Worm (Caenorhabditis elegans) whole organism, L4 larva: ENCODE data around the gene T04H1.5.

Source experiments
- F26F4.8 ChIP-seq: fragments of 200-800 bp; sonication (Bioruptor generic); conservative IDR thresholded peaks from 2 replicates; pipeline ENCODE4 v1.3.6; 2022; ENCODE audit warnings: missing genetic modification characterization, missing compliant biosample characterization
- F44E2.7 ChIP-seq: fragments of 200-800 bp; sonication (Bioruptor generic); IDR thresholded peaks from 2 replicates; pipeline ENCODE4 v2.1.2; 2022; ENCODE audit warnings: missing genetic modification characterization, missing compliant biosample characterization
- F49E8.2 ChIP-seq: sonication (generic microtip); optimal IDR thresholded peaks from 2 replicates; lab custom pipeline; 2016; ENCODE audit warnings: missing compliant biosample characterization, mild to moderate bottlenecking, missing genetic modification characterization, borderline replicate concordance
- Y48G9A.11 ChIP-seq: fragments of 200-800 bp; sonication (Bioruptor generic); IDR thresholded peaks from 2 replicates; pipeline ENCODE4 v1.3.6; 2022; ENCODE audit warnings: missing genetic modification reagents, missing genetic modification characterization, missing compliant biosample characterization
- aha-1 ChIP-seq: fragments of 150-350 bp; peaks from one replicate; lab custom pipeline; 2014; ENCODE audit warnings: missing biosample characterization, missing genetic modification characterization
- ceh-20 ChIP-seq: fragments of 200-800 bp; sonication (Bioruptor generic); IDR thresholded peaks from 2 replicates; pipeline ENCODE4 v1.3.6; 2022; ENCODE audit warnings: missing genetic modification reagents, missing genetic modification characterization, missing compliant biosample characterization
- ces-1 ChIP-seq: fragments of 150-350 bp; sonication (generic microtip); optimal IDR thresholded peaks from 4 replicates; lab custom pipeline; 2014; ENCODE audit warnings: missing biosample characterization, missing genetic modification reagents, missing genetic modification characterization
- cey-2 ChIP-seq: sonication (generic microtip); optimal IDR thresholded peaks from 3 replicates; lab custom pipeline; 2017; ENCODE audit warnings: missing genetic modification characterization, mild to moderate bottlenecking, missing compliant biosample characterization, antibody characterized with exemption, borderline replicate concordance; ENCODE audit not compliant: insufficient read depth
- daf-16 ChIP-seq, 3 experiments: sonication (generic microtip); optimal IDR thresholded peaks; 2 replicates each; lab custom pipeline; 2016 to 2017; ENCODE audit warnings: missing genetic modification characterization in 3 of 3, missing genetic modification reagents in 3 of 3, mild to moderate bottlenecking in 2 of 3, missing compliant biosample characterization in 2 of 3, missing biosample characterization in 1 of 3, moderate library complexity in 1 of 3
- daf-19 ChIP-seq: fragments of 200-800 bp; sonication (Bioruptor generic); conservative IDR thresholded peaks from 2 replicates; pipeline ENCODE4 v1.3.6; 2022; ENCODE audit warnings: missing genetic modification characterization, missing compliant biosample characterization
- dmd-6 ChIP-seq: fragments of 200-800 bp; sonication (Bioruptor generic); IDR thresholded peaks from 2 replicates; pipeline ENCODE4 v1.3.6; 2022; ENCODE audit warnings: missing genetic modification reagents, missing genetic modification characterization, missing compliant biosample characterization
- dmd-8 ChIP-seq: fragments of 200-800 bp; sonication (Bioruptor generic); IDR thresholded peaks from 2 replicates; pipeline ENCODE4 v1.3.6; 2022; ENCODE audit warnings: missing genetic modification characterization, missing compliant biosample characterization
- hlh-11 ChIP-seq: fragments of 200-800 bp; sonication (Bioruptor generic); optimal IDR thresholded peaks from 2 replicates; lab custom pipeline; 2018; ENCODE audit warnings: mild to moderate bottlenecking, missing genetic modification characterization, missing compliant biosample characterization
- hlh-30 ChIP-seq: sonication (generic microtip); optimal IDR thresholded peaks from 2 replicates; lab custom pipeline; 2017; ENCODE audit warnings: antibody characterized with exemption, mild to moderate bottlenecking, missing genetic modification characterization, missing compliant biosample characterization; ENCODE audit not compliant: insufficient read depth
- hmg-1.1 ChIP-seq: fragments of 200-800 bp; sonication (Bioruptor generic); IDR thresholded peaks from 2 replicates; pipeline ENCODE4 v1.3.6; 2022; ENCODE audit warnings: missing genetic modification reagents, missing genetic modification characterization, missing compliant biosample characterization
- lim-7 ChIP-seq: fragments of 200-800 bp; sonication (Bioruptor generic); IDR thresholded peaks from 2 replicates; pipeline ENCODE4 v1.3.6; 2022; ENCODE audit warnings: missing genetic modification characterization, missing compliant biosample characterization
- lin-1 ChIP-seq: fragments of 200-800 bp; sonication (Bioruptor generic); IDR thresholded peaks from 2 replicates; pipeline ENCODE4 v1.3.6; 2022; ENCODE audit warnings: missing genetic modification reagents, missing genetic modification characterization, missing compliant biosample characterization
- lir-3 ChIP-seq: sonication (generic microtip); optimal IDR thresholded peaks from 2 replicates; lab custom pipeline; 2016; ENCODE audit warnings: mild to moderate bottlenecking, missing genetic modification characterization, missing compliant biosample characterization
- mes-2 ChIP-seq: sonication (generic microtip); optimal IDR thresholded peaks from 2 replicates; lab custom pipeline; 2016; ENCODE audit warnings: missing genotype, mild to moderate bottlenecking, missing genetic modification characterization, missing compliant biosample characterization; ENCODE audit not compliant: poor library complexity, severe bottlenecking
- nhr-10 ChIP-seq: fragments of 150-350 bp; optimal IDR thresholded peaks from 2 replicates; lab custom pipeline; 2014; ENCODE audit warnings: missing biosample characterization, missing genetic modification characterization
- nhr-102 ChIP-seq: sonication (generic microtip); optimal IDR thresholded peaks from 2 replicates; lab custom pipeline; 2016; ENCODE audit warnings: mild to moderate bottlenecking, missing genetic modification characterization, moderate library complexity, missing compliant biosample characterization
- nhr-11 ChIP-seq: fragments of 150-350 bp; optimal IDR thresholded peaks from 2 replicates; lab custom pipeline; 2014; ENCODE audit warnings: missing biosample characterization, missing genetic modification characterization
- nhr-111 ChIP-seq: fragments of 200-800 bp; sonication (Bioruptor generic); optimal IDR thresholded peaks from 2 replicates; lab custom pipeline; 2018; ENCODE audit warnings: mild to moderate bottlenecking, missing genetic modification characterization, missing compliant biosample characterization
- nhr-25 ChIP-seq: sonication (generic microtip); optimal IDR thresholded peaks from 2 replicates; lab custom pipeline; 2017; ENCODE audit warnings: missing genetic modification characterization, mild to moderate bottlenecking, missing compliant biosample characterization, antibody characterized with exemption, moderate library complexity, borderline replicate concordance; ENCODE audit not compliant: insufficient read depth
- nhr-42 ChIP-seq: fragments of 200-800 bp; sonication (Bioruptor generic); IDR thresholded peaks from 2 replicates; pipeline ENCODE4 v1.3.6; 2022; ENCODE audit warnings: missing genetic modification characterization, missing compliant biosample characterization
- nhr-48 ChIP-seq: sonication (generic microtip); optimal IDR thresholded peaks from 2 replicates; lab custom pipeline; 2016; ENCODE audit warnings: mild to moderate bottlenecking, missing genetic modification characterization, missing compliant biosample characterization
- nhr-6 ChIP-seq: fragments of 150-350 bp; optimal IDR thresholded peaks from 2 replicates; lab custom pipeline; 2014; ENCODE audit warnings: missing biosample characterization, missing genetic modification characterization
- pha-4 ChIP-seq, 2 experiments: fragments of 150-350 bp in 1 of 2; fragments of 200-800 bp in 1 of 2; sonication (Bioruptor generic) in 1 of 2; IDR thresholded peaks in 1 of 2; optimal IDR thresholded peaks in 1 of 2; 2 replicates each; pipeline versions ENCODE4 v1.3.6 to Lab custom; 2014 to 2022; ENCODE audit warnings: missing genetic modification characterization in 2 of 2, missing genetic modification reagents in 2 of 2, missing biosample characterization in 1 of 2, missing compliant biosample characterization in 1 of 2
- rbr-2 ChIP-seq: sonication (generic microtip); optimal IDR thresholded peaks from 2 replicates; lab custom pipeline; 2016; ENCODE audit warnings: missing genotype, missing genetic modification characterization, missing compliant biosample characterization
- saeg-2 ChIP-seq: fragments of 200-800 bp; sonication (Bioruptor generic); IDR thresholded peaks from 2 replicates; pipeline ENCODE4 v1.3.6; 2022; ENCODE audit warnings: missing genetic modification reagents, missing genetic modification characterization, missing compliant biosample characterization
- sdz-12 ChIP-seq: fragments of 200-800 bp; sonication (Bioruptor generic); optimal IDR thresholded peaks from 2 replicates; lab custom pipeline; 2018; ENCODE audit warnings: mild to moderate bottlenecking, missing genetic modification characterization, missing compliant biosample characterization
- tag-97 ChIP-seq: fragments of 200-800 bp; sonication (Bioruptor generic); IDR thresholded peaks from 2 replicates; pipeline ENCODE4 v1.3.6; 2022; ENCODE audit warnings: missing genetic modification characterization, missing compliant biosample characterization
- tra-1 ChIP-seq: fragments of 200-800 bp; sonication (Bioruptor generic); IDR thresholded peaks from 2 replicates; pipeline ENCODE4 v1.3.6; 2022; ENCODE audit warnings: missing genetic modification reagents, missing genetic modification characterization, missing compliant biosample characterization
- unc-62 ChIP-seq, 3 experiments: fragments of 150-350 bp in 1 of 3; sonication (generic microtip); optimal IDR thresholded peaks in 2 of 3; peaks in 1 of 3; 1 replicate in 1 of 3; 2 replicates in 2 of 3; lab custom pipeline; 2014 to 2017; ENCODE audit warnings: missing biosample characterization in 3 of 3, missing genetic modification characterization in 3 of 3, missing genetic modification reagents in 3 of 3, missing genotype in 1 of 3
- vab-7 ChIP-seq: fragments of 200-800 bp; sonication (Bioruptor generic); IDR thresholded peaks from 2 replicates; pipeline ENCODE4 v1.3.6; 2022; ENCODE audit warnings: missing genetic modification reagents, missing genetic modification characterization, missing compliant biosample characterization
- zfp-2 ChIP-seq: sonication (generic microtip); optimal IDR thresholded peaks from 2 replicates; lab custom pipeline; 2016; ENCODE audit warnings: mild to moderate bottlenecking, missing genetic modification characterization, missing compliant biosample characterization
- zfp-3 ChIP-seq: fragments of 200-800 bp; sonication (Bioruptor generic); conservative IDR thresholded peaks from 2 replicates; pipeline ENCODE4 v1.3.6; 2022; ENCODE audit warnings: missing genetic modification reagents, missing genetic modification characterization, missing compliant biosample characterization
- zip-11 ChIP-seq: fragments of 200-800 bp; sonication (Bioruptor generic); IDR thresholded peaks from 2 replicates; pipeline ENCODE4 v1.3.6; 2022; ENCODE audit warnings: missing genetic modification characterization, missing compliant biosample characterization
- ztf-11 ChIP-seq: fragments of 150-350 bp; optimal IDR thresholded peaks from 2 replicates; lab custom pipeline; 2014; ENCODE audit warnings: missing biosample characterization, missing genetic modification characterization
- ztf-7 ChIP-seq: fragments of 150-350 bp; optimal IDR thresholded peaks from 2 replicates; lab custom pipeline; 2014; ENCODE audit warnings: missing biosample characterization, missing genetic modification characterization

The T04H1.5 gene

ce11 chrV:12235502-12235901 lies 15.6 kb upstream of the T04H1.5 start:
- TF ChIP-seq sdz-12 (GFP tag; lab: Kevin White, UChicago) (no peak), F26F4.8 (no peak), lin-1 (GFP tag; lab: Robert Waterston, UW) (no peak), cey-2 (tag; lab: Kevin White, UChicago) (no peak), nhr-10 (tag; lab: Kevin White, UChicago) (no peak), hlh-11 (peak; percentile 33), nhr-11 (tag; lab: Kevin White, UChicago) (peak; percentile 26), daf-16 (GFP tag; optimal IDR thresholded peaks at IDR 0.05; lab: Kevin White, UChicago) (peak in 1 of 2 experiments; percentile 100), daf-16 (tag; optimal IDR thresholded peaks at IDR 0.05; lab: Kevin White, UChicago) (no peak), ztf-11 (no peak), F44E2.7 (GFP tag; lab: Robert Waterston, UW) (no peak), lim-7 (GFP tag; lab: Robert Waterston, UW) (no peak), daf-19 (no peak), zip-11 (no peak), nhr-42 (no peak), mes-2 (tag; lab: Kevin White, UChicago) (no peak), nhr-102 (tag; lab: Kevin White, UChicago) (no peak), Y48G9A.11 (GFP tag; lab: Robert Waterston, UW) (no peak), ceh-20 (GFP tag; lab: Robert Waterston, UW) (no peak), ztf-7 (no peak)

DNA sequence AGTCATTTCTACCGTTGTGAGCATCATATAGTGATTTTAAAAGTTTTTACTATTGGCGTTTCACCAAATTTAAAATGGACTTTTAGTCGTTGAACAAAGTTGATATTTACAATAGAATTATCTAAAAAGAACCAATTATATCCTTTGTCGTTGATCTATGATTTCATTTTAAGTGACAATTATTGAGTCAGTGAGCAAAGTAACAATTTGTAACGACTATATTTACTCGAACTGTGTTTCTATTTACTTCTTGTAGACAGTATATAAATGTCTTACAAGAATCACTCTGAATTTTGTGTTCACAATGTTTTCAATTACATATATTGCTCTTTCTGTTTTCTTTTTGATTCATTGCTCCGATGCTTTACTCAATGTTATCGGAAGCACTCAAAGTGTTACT lies 10.0 kb upstream of the T04H1.5 start, which contains the start of gene ttr-22:
TSS of gene ttr-22 (plus strand) at position 301 of the 400 bp plus-strand sequence.
- TF ChIP-seq rbr-2 = no peak
- TF ChIP-seq hmg-1.1 (GFP tag; lab: Robert Waterston, UW) = no peak
- no peak for TF ChIP-seq nhr-111 (GFP tag; lab: Kevin White, UChicago)
- TF ChIP-seq aha-1 = no peak
- no peak for TF ChIP-seq lir-3 (tag; lab: Kevin White, UChicago)
- no peak for TF ChIP-seq tag-97 (GFP tag; lab: Robert Waterston, UW)
- TF ChIP-seq nhr-11 (tag; lab: Kevin White, UChicago) = no peak
- no peak for TF ChIP-seq ces-1 (GFP tag; lab: Kevin White, UChicago)
- no peak for TF ChIP-seq F49E8.2 (tag; lab: Kevin White, UChicago)
- TF ChIP-seq dmd-6 (GFP tag; lab: Robert Waterston, UW) = no peak
- TF ChIP-seq F44E2.7 (GFP tag; lab: Robert Waterston, UW) = no peak
- TF ChIP-seq tra-1 (GFP tag; lab: Robert Waterston, UW) = no peak
- TF ChIP-seq nhr-48 = no peak
- TF ChIP-seq zfp-2 = no peak
- TF ChIP-seq saeg-2 (GFP tag; lab: Robert Waterston, UW) = no peak
- TF ChIP-seq F26F4.8 = no peak
- TF ChIP-seq dmd-8 (GFP tag; lab: Robert Waterston, UW) = no peak
- no peak for TF ChIP-seq ztf-11
- TF ChIP-seq unc-62 (GFP tag; optimal IDR thresholded peaks at IDR 0.05 in 1 of 2; lab: Kevin White, UChicago) = no peak
- TF ChIP-seq unc-62 (tag; optimal IDR thresholded peaks at IDR 0.05; lab: Kevin White, UChicago) = no peak
- TF ChIP-seq nhr-25 (tag; lab: Kevin White, UChicago) = no peak

DNA sequence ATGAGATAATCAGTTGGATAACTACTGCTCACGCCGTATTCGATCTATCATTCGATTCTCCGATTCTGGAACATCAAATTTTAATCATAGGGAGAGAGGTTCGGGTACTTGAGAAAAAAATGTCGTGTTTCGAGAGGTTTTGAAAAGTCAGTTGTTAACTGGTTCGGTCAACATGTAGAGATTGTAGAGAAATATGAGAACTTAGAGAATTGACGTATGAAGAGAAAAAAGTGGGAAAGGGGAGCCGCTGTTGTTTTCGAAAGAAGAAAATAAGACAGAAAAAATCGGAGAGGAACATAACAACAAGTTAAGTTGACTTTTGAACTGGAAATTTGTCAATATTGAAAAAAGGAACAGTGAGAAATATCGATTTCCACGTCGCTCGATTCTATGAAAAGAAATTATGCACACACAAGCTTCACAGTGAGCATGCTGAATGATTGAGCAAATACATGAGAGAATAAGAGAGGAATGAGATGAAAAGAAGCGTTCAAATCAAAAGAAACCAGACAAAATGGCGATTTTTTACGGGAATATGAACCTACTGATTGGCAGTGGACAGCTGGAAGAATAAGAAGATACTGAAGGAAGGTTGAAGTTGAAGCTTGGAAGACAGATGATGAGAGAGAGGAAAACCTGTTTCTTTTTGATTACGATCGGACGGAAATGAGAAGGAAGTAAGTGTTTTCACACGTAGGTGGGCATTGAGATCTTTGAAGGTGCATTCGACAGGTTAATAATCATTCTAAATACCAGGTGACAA lies 6.0 kb upstream of the T04H1.5 start, which contains the start of the genes T04H1.13, slfl-5 and rad-50:
TSS of gene T04H1.13 (minus strand) at position 51 of the 763 bp plus-strand sequence.
TSS of gene slfl-5 (minus strand) at position 65 of the 763 bp plus-strand sequence.
TSS of gene rad-50 (plus strand) at position 667 of the 763 bp plus-strand sequence.
- TF ChIP-seq tra-1 (GFP tag; lab: Robert Waterston, UW) = 0 out of 2 replicates have a peak, but pooled peaks have one; percentile 27
- TF ChIP-seq hlh-30 = no peak
- 0 out of 2 replicates have a peak, but pooled peaks have one; percentile 25 for TF ChIP-seq lin-1 (GFP tag; lab: Robert Waterston, UW)
- TF ChIP-seq vab-7 (GFP tag; lab: Robert Waterston, UW) = no peak
- TF ChIP-seq zfp-3 (GFP tag; lab: Robert Waterston, UW) = no peak
- TF ChIP-seq unc-62 (GFP tag; optimal IDR thresholded peaks at IDR 0.05 in 1 of 2; lab: Kevin White, UChicago) = peak in 1 of 2 experiments; percentile 8
- TF ChIP-seq unc-62 (tag; optimal IDR thresholded peaks at IDR 0.05; lab: Kevin White, UChicago) = no peak
- TF ChIP-seq pha-4 (GFP tag; IDR thresholded peaks at IDR 0.05; lab: Robert Waterston, UW) = no peak
- TF ChIP-seq pha-4 (tag; optimal IDR thresholded peaks at IDR 0.05; lab: Kevin White, UChicago) = peak; percentile 81
- peak in 1 of 2 experiments; percentile 69 for TF ChIP-seq daf-16 (GFP tag; optimal IDR thresholded peaks at IDR 0.05; lab: Kevin White, UChicago)
- no peak for TF ChIP-seq daf-16 (tag; optimal IDR thresholded peaks at IDR 0.05; lab: Kevin White, UChicago)
- peak; percentile 70 for TF ChIP-seq dmd-6 (GFP tag; lab: Robert Waterston, UW)
- no peak for TF ChIP-seq nhr-6 (tag; lab: Kevin White, UChicago)
